Worm (Caenorhabditis elegans) whole organism, young adult: Measurements from ENCODE around the gene ndx-6.
"Not testable (repeated sequence)": the region's sequence is repeated elsewhere in the genome, so short reads cannot be mapped to it uniquely, and the experiment has no call there.

Experiments used
- B0336.3 ChIP-seq: fragments of 200-800 bp; sonication (Bioruptor generic); IDR thresholded peaks from 2 replicates; pipeline ENCODE4 v1.3.6; 2022; ENCODE audit warnings: missing genetic modification characterization, missing compliant biosample characterization
- F33H1.4 ChIP-seq: fragments of 200-800 bp; sonication (Bioruptor generic); IDR thresholded peaks from 2 replicates; pipeline ENCODE4 v1.3.6; 2022; ENCODE audit warnings: missing genetic modification reagents, missing genetic modification characterization, missing compliant biosample characterization
- F37B4.10 ChIP-seq: fragments of 200-800 bp; sonication (Bioruptor generic); IDR thresholded peaks from 2 replicates; pipeline ENCODE4 v1.3.6; 2022; ENCODE audit warnings: missing genetic modification characterization, missing compliant biosample characterization
- K11D2.4 ChIP-seq: fragments of 200-800 bp; sonication (Bioruptor generic); IDR thresholded peaks from 2 replicates; pipeline ENCODE4 v1.3.6; 2022; ENCODE audit warnings: missing genetic modification reagents, missing genetic modification characterization, missing compliant biosample characterization
- T26A5.8 ChIP-seq: sonication (generic microtip); optimal IDR thresholded peaks from 2 replicates; lab custom pipeline; 2016; ENCODE audit warnings: missing genetic modification characterization, missing compliant biosample characterization
- ZK185.1 ChIP-seq: sonication (generic microtip); optimal IDR thresholded peaks from 2 replicates; lab custom pipeline; 2016; ENCODE audit warnings: mild to moderate bottlenecking, missing genetic modification characterization, missing compliant biosample characterization; ENCODE audit not compliant: poor library complexity, severe bottlenecking
- ama-1 ChIP-seq, 3 experiments: fragments of 150-350 bp in 1 of 3; sonication (generic microtip) in 2 of 3; optimal IDR thresholded peaks; 2 replicates each; lab custom pipeline; 2014 to 2018; ENCODE audit warnings: missing biosample characterization in 2 of 3, missing genetic modification characterization in 2 of 3, missing genetic modification reagents in 2 of 3
- aptf-2 ChIP-seq: fragments of 200-800 bp; sonication (Bioruptor generic); conservative IDR thresholded peaks from 2 replicates; pipeline ENCODE4 v1.3.6; 2022; ENCODE audit warnings: missing genetic modification reagents, missing genetic modification characterization, missing compliant biosample characterization
- attf-5 ChIP-seq: fragments of 200-800 bp; sonication (Bioruptor generic); optimal IDR thresholded peaks from 2 replicates; lab custom pipeline; 2018; ENCODE audit warnings: mild to moderate bottlenecking, missing genetic modification characterization, missing compliant biosample characterization
- ccch-3 ChIP-seq: fragments of 200-800 bp; sonication (Bioruptor generic); optimal IDR thresholded peaks from 2 replicates; lab custom pipeline; 2018; ENCODE audit warnings: mild to moderate bottlenecking, missing genetic modification characterization, missing compliant biosample characterization
- cebp-1 ChIP-seq, 2 experiments: fragments of 200-800 bp in 1 of 2; sonication (Bioruptor generic) in 1 of 2; sonication (generic microtip) in 1 of 2; IDR thresholded peaks in 1 of 2; optimal IDR thresholded peaks in 1 of 2; 2 replicates each; pipeline versions ENCODE4 v1.3.6 to Lab custom; 2017 to 2022; ENCODE audit warnings: missing compliant biosample characterization in 2 of 2, missing genetic modification characterization in 2 of 2, mild to moderate bottlenecking in 1 of 2, missing genetic modification reagents in 1 of 2, moderate library complexity in 1 of 2
- ceh-100 ChIP-seq: fragments of 200-800 bp; sonication (Bioruptor generic); IDR thresholded peaks from 2 replicates; pipeline ENCODE4 v1.3.6; 2022; ENCODE audit warnings: missing genetic modification reagents, missing genetic modification characterization, missing compliant biosample characterization
- ceh-40 ChIP-seq: fragments of 200-800 bp; sonication (Bioruptor generic); IDR thresholded peaks from 2 replicates; pipeline ENCODE4 v1.3.6; 2022; ENCODE audit warnings: missing genetic modification characterization, missing compliant biosample characterization
- ceh-79 ChIP-seq: sonication (generic microtip); optimal IDR thresholded peaks from 2 replicates; lab custom pipeline; 2017; ENCODE audit warnings: mild to moderate bottlenecking, missing genetic modification characterization, missing compliant biosample characterization
- chd-7 ChIP-seq: sonication (generic microtip); optimal IDR thresholded peaks from 2 replicates; lab custom pipeline; 2016; ENCODE audit warnings: mild to moderate bottlenecking, missing genetic modification characterization, moderate library complexity, missing compliant biosample characterization
- dox-1 ChIP-seq: fragments of 200-800 bp; sonication (Bioruptor generic); IDR thresholded peaks from 2 replicates; pipeline ENCODE4 v1.3.6; 2022; ENCODE audit warnings: missing genetic modification reagents, missing genetic modification characterization, missing compliant biosample characterization
- dpl-1 ChIP-seq: fragments of 150-350 bp; optimal IDR thresholded peaks from 2 replicates; lab custom pipeline; 2014; ENCODE audit warnings: missing biosample characterization, missing genetic modification reagents, missing genetic modification characterization
- efl-1 ChIP-seq: fragments of 150-350 bp; optimal IDR thresholded peaks from 2 replicates; lab custom pipeline; 2014; ENCODE audit warnings: missing biosample characterization, missing genetic modification reagents, missing genetic modification characterization
- ekl-4 ChIP-seq: fragments of 200-800 bp; sonication (Bioruptor generic); IDR thresholded peaks from 2 replicates; pipeline ENCODE4 v1.3.6; 2022; ENCODE audit warnings: missing genetic modification reagents, missing genetic modification characterization, missing compliant biosample characterization
- ets-4 ChIP-seq: fragments of 200-800 bp; sonication (Bioruptor generic); optimal IDR thresholded peaks from 2 replicates; lab custom pipeline; 2018; ENCODE audit warnings: mild to moderate bottlenecking, missing genetic modification characterization, missing compliant biosample characterization
- gei-17 ChIP-seq: fragments of 200-800 bp; sonication (Bioruptor generic); optimal IDR thresholded peaks from 2 replicates; lab custom pipeline; 2018; ENCODE audit warnings: mild to moderate bottlenecking, missing genetic modification characterization, missing compliant biosample characterization
- hlh-26 ChIP-seq: fragments of 200-800 bp; sonication (Bioruptor generic); conservative IDR thresholded peaks from 2 replicates; pipeline ENCODE4 v1.3.6; 2022; ENCODE audit warnings: missing genetic modification reagents, missing genetic modification characterization, missing compliant biosample characterization
- hsf-1 ChIP-seq: fragments of 200-800 bp; sonication (Bioruptor generic); IDR thresholded peaks from 2 replicates; pipeline ENCODE4 v1.3.6; 2022; ENCODE audit warnings: missing genetic modification reagents, missing genetic modification characterization, missing compliant biosample characterization
- lsy-27 ChIP-seq: sonication (generic microtip); optimal IDR thresholded peaks from 2 replicates; lab custom pipeline; 2017; ENCODE audit warnings: missing genetic modification characterization, mild to moderate bottlenecking, missing compliant biosample characterization, antibody characterized with exemption, missing genotype, borderline replicate concordance; ENCODE audit not compliant: insufficient read depth
- madf-10 ChIP-seq: sonication (generic microtip); optimal IDR thresholded peaks from 2 replicates; lab custom pipeline; 2016; ENCODE audit warnings: mild to moderate bottlenecking, missing genetic modification characterization, missing compliant biosample characterization
- madf-6 ChIP-seq: fragments of 200-800 bp; sonication (Bioruptor generic); IDR thresholded peaks from 2 replicates; pipeline ENCODE4 v1.3.6; 2022; ENCODE audit warnings: missing genetic modification reagents, missing genetic modification characterization, missing compliant biosample characterization
- mes-4 ChIP-seq: sonication (generic microtip); optimal IDR thresholded peaks from 2 replicates; lab custom pipeline; 2016; ENCODE audit warnings: missing genotype, missing genetic modification characterization, missing compliant biosample characterization
- mxl-1 ChIP-seq: sonication (generic microtip); optimal IDR thresholded peaks from 2 replicates; lab custom pipeline; 2016; ENCODE audit warnings: missing genetic modification characterization, missing compliant biosample characterization
- nfyb-1 ChIP-seq: fragments of 200-800 bp; sonication (Bioruptor generic); IDR thresholded peaks from 2 replicates; pipeline ENCODE4 v1.3.6; 2022; ENCODE audit warnings: missing genetic modification reagents, missing genetic modification characterization, missing compliant biosample characterization
- rec-8 ChIP-seq, 2 experiments: sonication (generic microtip); optimal IDR thresholded peaks; 2 replicates each; lab custom pipeline; 2016; ENCODE audit warnings: mild to moderate bottlenecking in 2 of 2, missing genetic modification characterization in 2 of 2, missing genetic modification reagents in 2 of 2, missing genotype in 2 of 2, missing biosample characterization in 1 of 2, missing compliant biosample characterization in 1 of 2, moderate library complexity in 1 of 2
- repo-1 ChIP-seq: sonication (generic microtip); optimal IDR thresholded peaks from 2 replicates; lab custom pipeline; 2017; ENCODE audit warnings: mild to moderate bottlenecking, missing genetic modification characterization, missing compliant biosample characterization
- snpc-1.1 ChIP-seq: sonication (generic microtip); optimal IDR thresholded peaks from 2 replicates; lab custom pipeline; 2017; ENCODE audit warnings: missing genetic modification characterization, mild to moderate bottlenecking, missing compliant biosample characterization, antibody characterized with exemption, moderate library complexity, missing genotype, missing genetic modification reagents; ENCODE audit not compliant: insufficient read depth
- snpc-1.3 ChIP-seq: sonication (generic microtip); optimal IDR thresholded peaks from 2 replicates; lab custom pipeline; 2017; ENCODE audit warnings: missing genetic modification characterization, mild to moderate bottlenecking, missing compliant biosample characterization, antibody characterized with exemption, moderate library complexity, missing genotype, missing genetic modification reagents; ENCODE audit not compliant: insufficient read depth
- snpc-4 ChIP-seq, 5 experiments: fragments of 150-350 bp in 1 of 5; sonication (generic microtip) in 4 of 5; optimal IDR thresholded peaks; 2 replicates each; lab custom pipeline; 2014 to 2018; ENCODE audit warnings: missing genetic modification characterization in 5 of 5, missing biosample characterization in 3 of 5, antibody characterized with exemption in 2 of 5, mild to moderate bottlenecking in 2 of 5, missing compliant biosample characterization in 2 of 5, missing genotype in 2 of 5, moderate library complexity in 2 of 5, missing genetic modification reagents in 1 of 5
- tbp1 ChIP-seq: fragments of 200-800 bp; sonication (Bioruptor generic); optimal IDR thresholded peaks from 2 replicates; lab custom pipeline; 2018; ENCODE audit warnings: mild to moderate bottlenecking, missing genetic modification characterization, missing compliant biosample characterization
- unc-62 ChIP-seq: fragments of 150-350 bp; optimal IDR thresholded peaks from 2 replicates; lab custom pipeline; 2014; ENCODE audit warnings: missing biosample characterization, missing genetic modification reagents, missing genetic modification characterization
- ztf-6 ChIP-seq: fragments of 200-800 bp; sonication (Bioruptor generic); IDR thresholded peaks from 2 replicates; pipeline ENCODE4 v1.3.6; 2022; ENCODE audit warnings: missing genetic modification reagents, missing genetic modification characterization, missing compliant biosample characterization

ndx-6 gene

ce11 chrII:5346350-5346749 lies 43.3 kb downstream of the ndx-6 start (continued):
- TF ChIP-seq hsf-1 (GFP tag; lab: Robert Waterston, UW), result peak; percentile 69; the same call in 1 of the 2 replicates
- not testable (repeated sequence) for TF ChIP-seq snpc-4 (GFP tag; optimal IDR thresholded peaks at IDR 0.05; lab: Kevin White, UChicago)
- TF ChIP-seq snpc-4 (tag; optimal IDR thresholded peaks at IDR 0.05; lab: Kevin White, UChicago), result peak in 1 of 4 experiments; percentile 36
- TF ChIP-seq dpl-1 (GFP tag; lab: Kevin White, UChicago), result peak; percentile 55
- peak; percentile 94 for TF ChIP-seq ceh-100
- TF ChIP-seq, all 124 proteins: peak for 51; not testable (repeated sequence) for 73

DNA sequence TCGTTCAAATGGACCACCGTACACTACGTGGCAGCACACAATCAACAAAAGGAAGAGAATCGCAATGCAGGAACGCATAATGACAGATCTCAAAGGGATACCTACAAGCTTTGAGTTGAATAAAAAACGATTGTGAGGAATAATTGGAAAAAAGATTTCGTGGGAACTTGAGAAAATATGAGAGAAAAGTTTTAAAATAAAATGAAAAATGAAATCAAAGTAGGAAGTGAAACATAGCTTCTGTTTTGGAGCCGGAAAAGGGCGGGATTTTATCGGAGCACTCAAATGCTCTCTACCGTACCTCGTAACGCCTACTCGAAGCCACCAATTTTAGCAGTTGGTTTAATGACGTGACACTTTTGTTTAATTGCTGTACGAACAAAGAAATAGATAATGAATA lies 44.9 kb downstream of the ndx-6 start, which contains the start of gene F09E5.14:
F09E5.14 (minus strand) TSS at position 101 of the 400 bp plus-strand sequence.
- no peak for TF ChIP-seq mes-4 (tag; lab: Kevin White, UChicago)
- TF ChIP-seq efl-1 (GFP tag; lab: Kevin White, UChicago), result no peak
- no peak for TF ChIP-seq ztf-6
- no peak for TF ChIP-seq ets-4 (GFP tag; lab: Kevin White, UChicago)
- no peak for TF ChIP-seq snpc-1.1 (tag; lab: Kevin White, UChicago)

ce11 chrII:5342412-5342811 lies 47.3 kb downstream of the ndx-6 start:
- TF ChIP-seq unc-62 (GFP tag; lab: Kevin White, UChicago), result no peak
- 0 out of 2 replicates have a peak, but pooled peaks have one; percentile 1 for TF ChIP-seq nfyb-1

DNA sequence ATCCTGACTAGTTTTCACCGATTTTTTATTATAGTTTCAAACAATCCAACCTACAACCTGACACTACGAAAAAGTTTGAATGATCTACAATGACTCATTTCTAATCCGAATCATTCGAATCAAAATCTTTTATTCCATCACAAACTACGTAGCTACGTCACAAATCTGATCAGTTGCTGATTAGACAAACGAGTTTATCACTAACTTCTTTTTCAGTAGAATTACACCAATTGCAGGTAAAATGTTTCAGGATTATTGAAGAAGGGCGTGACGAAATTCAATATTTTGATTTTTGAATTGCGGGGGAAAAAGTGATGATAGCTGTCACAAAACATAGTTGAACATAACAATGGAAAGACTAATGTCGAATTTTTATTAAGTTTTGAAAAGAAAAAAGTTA lies 48.1 kb downstream of the ndx-6 start:
- no peak for TF ChIP-seq B0336.3
- no peak for TF ChIP-seq F33H1.4 (GFP tag; lab: Robert Waterston, UW)
- no peak for TF ChIP-seq hlh-26 (GFP tag; lab: Robert Waterston, UW)

DNA sequence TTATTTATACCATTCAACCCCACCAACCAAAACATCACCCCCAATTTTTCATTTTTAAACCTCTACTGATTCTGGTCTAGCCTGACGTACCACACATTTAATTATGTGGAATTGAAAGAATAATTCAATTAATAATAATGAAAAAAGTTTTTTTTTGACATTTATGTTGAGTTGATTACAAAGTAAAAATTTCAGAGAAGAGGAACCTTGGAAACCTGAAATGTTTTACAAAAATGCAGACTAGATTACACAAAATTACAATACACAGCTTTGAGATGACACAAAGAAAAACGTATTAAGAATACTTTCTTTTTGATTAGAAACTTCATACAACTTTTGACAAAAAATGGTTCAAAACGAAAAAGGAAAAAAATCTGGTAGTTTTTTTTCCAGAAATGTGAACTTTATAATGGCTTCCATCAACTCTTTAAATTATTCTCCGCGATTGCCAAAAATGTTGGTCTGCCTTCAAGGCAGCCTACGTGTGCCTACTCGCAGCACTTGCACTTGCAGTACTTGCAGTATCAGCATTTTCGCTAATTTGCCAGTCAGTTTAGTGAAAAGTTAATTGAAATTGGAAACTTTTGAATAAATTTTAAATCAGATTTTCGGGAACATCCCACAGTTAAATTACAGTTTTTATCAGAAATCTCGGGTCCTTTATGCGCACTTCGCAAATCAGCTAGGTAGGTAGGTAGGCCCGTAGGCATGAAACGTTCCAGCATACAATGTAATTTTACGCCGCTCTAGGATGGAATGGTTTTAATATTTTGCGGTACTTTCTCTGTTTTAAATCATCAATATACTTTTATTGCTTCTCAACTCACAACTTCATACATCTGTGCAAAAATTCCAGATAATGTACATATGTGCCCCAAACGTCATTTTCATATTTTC lies 48.8 kb downstream of the ndx-6 start:
- TF ChIP-seq madf-10 (tag; lab: Kevin White, UChicago), result no peak
- no peak for TF ChIP-seq T26A5.8 (tag; lab: Kevin White, UChicago)
- no peak for TF ChIP-seq rec-8 (tag; optimal IDR thresholded peaks at IDR 0.05; lab: Kevin White, UChicago)
- peak; percentile 37 for TF ChIP-seq chd-7 (tag; lab: Kevin White, UChicago)
- TF ChIP-seq repo-1 (tag; lab: Kevin White, UChicago), result peak; percentile 28
- TF ChIP-seq K11D2.4 (GFP tag; lab: Robert Waterston, UW), result peak; percentile 37; the same call in 1 of the 2 replicates
- no peak for TF ChIP-seq lsy-27 (tag; lab: Kevin White, UChicago)
- peak; percentile 17; the same call in 1 of the 2 replicates for TF ChIP-seq madf-6
- no peak; the same call in 1 of the 2 replicates for TF ChIP-seq cebp-1 (GFP tag; IDR thresholded peaks at IDR 0.05; lab: Robert Waterston, UW)
- TF ChIP-seq cebp-1 (tag; optimal IDR thresholded peaks at IDR 0.05; lab: Kevin White, UChicago), result peak; percentile 61
- TF ChIP-seq tbp1 (GFP tag; lab: Kevin White, UChicago), result no peak
- TF ChIP-seq ceh-79 (tag; lab: Kevin White, UChicago), result no peak
- no peak for TF ChIP-seq F33H1.4 (GFP tag; lab: Robert Waterston, UW)
- no peak for TF ChIP-seq gei-17 (GFP tag; lab: Kevin White, UChicago)
- TF ChIP-seq ekl-4 (GFP tag; lab: Robert Waterston, UW), result no peak
- peak; percentile 58 for TF ChIP-seq dox-1
- TF ChIP-seq mxl-1 (tag; lab: Kevin White, UChicago), result no peak
- no peak for TF ChIP-seq snpc-1.3
- TF ChIP-seq F37B4.10, result no peak
- peak; percentile 8 for TF ChIP-seq ZK185.1 (tag; lab: Kevin White, UChicago)
- no peak for TF ChIP-seq aptf-2 (GFP tag; lab: Robert Waterston, UW)
- peak; percentile 64; the same call in 1 of the 2 replicates for TF ChIP-seq ceh-40 (GFP tag; lab: Robert Waterston, UW)
- TF ChIP-seq ama-1 (optimal IDR thresholded peaks at IDR 0.05; lab: Kevin White, UChicago), result no peak
- TF ChIP-seq ama-1 (GFP tag; optimal IDR thresholded peaks at IDR 0.05; lab: Kevin White, UChicago), result peak in 1 of 2 experiments; percentile 19
- no peak for TF ChIP-seq ccch-3 (GFP tag; lab: Kevin White, UChicago)
- TF ChIP-seq attf-5 (GFP tag; lab: Kevin White, UChicago), result no peak
- TF ChIP-seq nfyb-1, result 0 out of 2 replicates have a peak, but pooled peaks have one; percentile 69
